Worm (Caenorhabditis elegans) whole organism, early embryonic: ENCODE measurements around the gene F58B4.6.

Experiments used
- B0310.2 ChIP-seq: sonication (generic microtip); optimal IDR thresholded peaks from 2 replicates; lab custom pipeline; 2016; ENCODE audit warnings: mild to moderate bottlenecking, missing genetic modification characterization, missing compliant biosample characterization
- F13C5.2 ChIP-seq: sonication (generic microtip); optimal IDR thresholded peaks from 2 replicates; lab custom pipeline; 2017; ENCODE audit warnings: mild to moderate bottlenecking, missing genetic modification characterization, inconsistent platforms, missing compliant biosample characterization
- aly-1 ChIP-seq: sonication (generic microtip); optimal IDR thresholded peaks from 2 replicates; lab custom pipeline; 2016; ENCODE audit warnings: missing genetic modification characterization, missing compliant biosample characterization
- ama-1 ChIP-seq: fragments of 150-350 bp; optimal IDR thresholded peaks from 2 replicates; lab custom pipeline; 2014
- ceh-13 ChIP-seq: fragments of 200-800 bp; sonication (Bioruptor generic); optimal IDR thresholded peaks from 2 replicates; lab custom pipeline; 2018; ENCODE audit warnings: mild to moderate bottlenecking, missing genetic modification characterization, missing compliant biosample characterization
- ceh-36 ChIP-seq: sonication (generic microtip); optimal IDR thresholded peaks from 2 replicates; lab custom pipeline; 2016; ENCODE audit warnings: missing genetic modification characterization, inconsistent platforms, missing compliant biosample characterization
- ets-7 ChIP-seq: sonication (generic microtip); optimal IDR thresholded peaks from 2 replicates; lab custom pipeline; 2016; ENCODE audit warnings: missing genotype, missing genetic modification characterization, missing compliant biosample characterization
- flt-1 ChIP-seq: fragments of 200-800 bp; sonication (Bioruptor generic); IDR thresholded peaks from 2 replicates; pipeline ENCODE4 v1.3.6; 2022; ENCODE audit warnings: missing genetic modification characterization, missing compliant biosample characterization
- hmbx-1 ChIP-seq: sonication (generic microtip); optimal IDR thresholded peaks from 2 replicates; lab custom pipeline; 2016; ENCODE audit warnings: mild to moderate bottlenecking, missing genetic modification characterization, missing compliant biosample characterization
- hmg-4 ChIP-seq: fragments of 200-800 bp; sonication (Bioruptor generic); optimal IDR thresholded peaks from 2 replicates; lab custom pipeline; 2018; ENCODE audit warnings: mild to moderate bottlenecking, missing genetic modification characterization, missing compliant biosample characterization
- hnd-1 ChIP-seq: sonication (generic microtip); optimal IDR thresholded peaks from 2 replicates; lab custom pipeline; 2016; ENCODE audit warnings: missing genetic modification characterization, missing compliant biosample characterization
- pes-1 ChIP-seq: fragments of 200-800 bp; sonication (Bioruptor generic); IDR thresholded peaks from 2 replicates; pipeline ENCODE4 v1.3.6; 2022; ENCODE audit warnings: missing genetic modification reagents, missing genetic modification characterization, missing compliant biosample characterization
- scrt-1 ChIP-seq: fragments of 200-800 bp; sonication (Bioruptor generic); IDR thresholded peaks from 2 replicates; pipeline ENCODE4 v1.3.6; 2022; ENCODE audit warnings: missing genetic modification characterization, missing compliant biosample characterization
- sea-1 ChIP-seq: fragments of 200-800 bp; sonication (Bioruptor generic); conservative IDR thresholded peaks from 2 replicates; pipeline ENCODE4 v1.3.6; 2022; ENCODE audit warnings: missing genetic modification characterization, missing compliant biosample characterization
- tbx-11 ChIP-seq: fragments of 200-800 bp; sonication (Bioruptor generic); IDR thresholded peaks from 2 replicates; pipeline ENCODE4 v1.3.6; 2022; ENCODE audit warnings: missing genetic modification characterization, missing compliant biosample characterization
- tbx-37 ChIP-seq: fragments of 200-800 bp; sonication (Bioruptor generic); conservative IDR thresholded peaks from 2 replicates; pipeline ENCODE4 v1.3.6; 2022; ENCODE audit warnings: missing genetic modification reagents, missing genetic modification characterization, missing compliant biosample characterization
- tra-4 ChIP-seq: sonication (generic microtip); optimal IDR thresholded peaks from 2 replicates; lab custom pipeline; 2017; ENCODE audit warnings: missing genetic modification characterization, missing compliant biosample characterization

The F58B4.6 gene

ce11 chrV:10951655-10952278, 26.9 kb downstream of the F58B4.6 start, which contains the start of gene F17C11.4:
Gene F17C11.4 (plus strand): TSS chrV:10951860.
- TF ChIP-seq tra-4 (no peak), B0310.2 (tag; lab: Kevin White, UChicago) (no peak), hmg-4 (GFP tag; lab: Kevin White, UChicago) (no peak), sea-1 (0 out of 2 replicates have a peak, but pooled peaks have one; percentile 6), tbx-37 (GFP tag; lab: Robert Waterston, UW) (peak; percentile 17; the same call in 1 of the 2 replicates)

ce11 chrV:10953471-10954155, 28.8 kb downstream of the F58B4.6 start:
- no peak for TF ChIP-seq tbx-11 (GFP tag; lab: Robert Waterston, UW)
- no peak for TF ChIP-seq sea-1
- no peak for TF ChIP-seq ceh-13 (GFP tag; lab: Kevin White, UChicago)
- no peak for TF ChIP-seq ceh-36 (tag; lab: Kevin White, UChicago)
- TF ChIP-seq tbx-37 (GFP tag; lab: Robert Waterston, UW): no peak
- TF ChIP-seq F13C5.2 (tag; lab: Kevin White, UChicago): no peak
- no peak for TF ChIP-seq hmg-4 (GFP tag; lab: Kevin White, UChicago)
- TF ChIP-seq B0310.2 (tag; lab: Kevin White, UChicago): no peak
- TF ChIP-seq ets-7: no peak
- TF ChIP-seq flt-1 (GFP tag; lab: Robert Waterston, UW): no peak
- TF ChIP-seq pes-1 (GFP tag; lab: Robert Waterston, UW): no peak
- no peak for TF ChIP-seq ama-1
- TF ChIP-seq tra-4: no peak
- TF ChIP-seq hmbx-1 (tag; lab: Kevin White, UChicago): no peak
- no peak for TF ChIP-seq scrt-1 (GFP tag; lab: Robert Waterston, UW)
- no peak for TF ChIP-seq aly-1
- no peak for TF ChIP-seq hnd-1 (tag; lab: Kevin White, UChicago)

- TF ChIP-seq ets-7 (no peak), tra-4 (no peak), ceh-36 (tag; lab: Kevin White, UChicago) (no peak), B0310.2 (tag; lab: Kevin White, UChicago) (no peak), hmg-4 (GFP tag; lab: Kevin White, UChicago) (no peak), flt-1 (GFP tag; lab: Robert Waterston, UW) (no peak)
Measured at ce11 chrV:10954334-10954733, 29.5 kb downstream of the F58B4.6 start, which contains the start of gene clec-221. Gene clec-221 (minus strand): TSS chrV:10954434.

ce11 chrV:10954832-10955231, 30.0 kb downstream of the F58B4.6 start, which contains the start of gene F17C11.6:
Gene F17C11.6 (plus strand): TSS chrV:10955121.
- TF ChIP-seq tra-4 (no peak), F13C5.2 (tag; lab: Kevin White, UChicago) (no peak), scrt-1 (GFP tag; lab: Robert Waterston, UW) (no peak), pes-1 (GFP tag; lab: Robert Waterston, UW) (no peak), ama-1 (no peak), tbx-11 (GFP tag; lab: Robert Waterston, UW) (no peak)

- no peak for TF ChIP-seq hmg-4 (GFP tag; lab: Kevin White, UChicago)
- TF ChIP-seq ama-1: no peak
- TF ChIP-seq ceh-36 (tag; lab: Kevin White, UChicago): no peak
- TF ChIP-seq sea-1: no peak
- TF ChIP-seq pes-1 (GFP tag; lab: Robert Waterston, UW): no peak
- no peak for TF ChIP-seq scrt-1 (GFP tag; lab: Robert Waterston, UW)
- no peak for TF ChIP-seq tra-4
- no peak for TF ChIP-seq tbx-37 (GFP tag; lab: Robert Waterston, UW)
- TF ChIP-seq flt-1 (GFP tag; lab: Robert Waterston, UW): no peak
- TF ChIP-seq F13C5.2 (tag; lab: Kevin White, UChicago): no peak
- no peak for TF ChIP-seq ceh-13 (GFP tag; lab: Kevin White, UChicago)
- TF ChIP-seq B0310.2 (tag; lab: Kevin White, UChicago): no peak
- no peak for TF ChIP-seq ets-7
- no peak for TF ChIP-seq hmbx-1 (tag; lab: Kevin White, UChicago)
- TF ChIP-seq aly-1: no peak
Measured at ce11 chrV:10955681-10956476, 31.0 kb downstream of the F58B4.6 start, which contains the start of gene F17C11.13. Gene F17C11.13 (plus strand): TSS chrV:10955923.

- TF ChIP-seq ets-7 (no peak), ama-1 (peak; percentile 37), B0310.2 (tag; lab: Kevin White, UChicago) (no peak)
Measured at ce11 chrV:10958322-10958900, 33.6 kb downstream of the F58B4.6 start, which contains the start of gene pigt-1. Gene pigt-1 (minus strand): TSS chrV:10958821.

ce11 chrV:10960544-10960943, 35.7 kb downstream of the F58B4.6 start, which contains the start of gene vps-36:
Gene vps-36 (minus strand): TSS chrV:10960669.
- no peak for TF ChIP-seq B0310.2 (tag; lab: Kevin White, UChicago)
- TF ChIP-seq ceh-13 (GFP tag; lab: Kevin White, UChicago): no peak
- TF ChIP-seq pes-1 (GFP tag; lab: Robert Waterston, UW): no peak
- TF ChIP-seq hnd-1 (tag; lab: Kevin White, UChicago): no peak
- TF ChIP-seq ceh-36 (tag; lab: Kevin White, UChicago): no peak
- no peak for TF ChIP-seq tbx-37 (GFP tag; lab: Robert Waterston, UW)
- TF ChIP-seq hmbx-1 (tag; lab: Kevin White, UChicago): no peak
- no peak for TF ChIP-seq scrt-1 (GFP tag; lab: Robert Waterston, UW)
- no peak for TF ChIP-seq ets-7
- no peak for TF ChIP-seq aly-1
- no peak for TF ChIP-seq flt-1 (GFP tag; lab: Robert Waterston, UW)
- TF ChIP-seq sea-1: no peak
- no peak for TF ChIP-seq ama-1
- TF ChIP-seq tbx-11 (GFP tag; lab: Robert Waterston, UW): no peak
